Fruit fly (Drosophila melanogaster): ENCODE measurements around the gene dbe.

dbe gene

DNA sequence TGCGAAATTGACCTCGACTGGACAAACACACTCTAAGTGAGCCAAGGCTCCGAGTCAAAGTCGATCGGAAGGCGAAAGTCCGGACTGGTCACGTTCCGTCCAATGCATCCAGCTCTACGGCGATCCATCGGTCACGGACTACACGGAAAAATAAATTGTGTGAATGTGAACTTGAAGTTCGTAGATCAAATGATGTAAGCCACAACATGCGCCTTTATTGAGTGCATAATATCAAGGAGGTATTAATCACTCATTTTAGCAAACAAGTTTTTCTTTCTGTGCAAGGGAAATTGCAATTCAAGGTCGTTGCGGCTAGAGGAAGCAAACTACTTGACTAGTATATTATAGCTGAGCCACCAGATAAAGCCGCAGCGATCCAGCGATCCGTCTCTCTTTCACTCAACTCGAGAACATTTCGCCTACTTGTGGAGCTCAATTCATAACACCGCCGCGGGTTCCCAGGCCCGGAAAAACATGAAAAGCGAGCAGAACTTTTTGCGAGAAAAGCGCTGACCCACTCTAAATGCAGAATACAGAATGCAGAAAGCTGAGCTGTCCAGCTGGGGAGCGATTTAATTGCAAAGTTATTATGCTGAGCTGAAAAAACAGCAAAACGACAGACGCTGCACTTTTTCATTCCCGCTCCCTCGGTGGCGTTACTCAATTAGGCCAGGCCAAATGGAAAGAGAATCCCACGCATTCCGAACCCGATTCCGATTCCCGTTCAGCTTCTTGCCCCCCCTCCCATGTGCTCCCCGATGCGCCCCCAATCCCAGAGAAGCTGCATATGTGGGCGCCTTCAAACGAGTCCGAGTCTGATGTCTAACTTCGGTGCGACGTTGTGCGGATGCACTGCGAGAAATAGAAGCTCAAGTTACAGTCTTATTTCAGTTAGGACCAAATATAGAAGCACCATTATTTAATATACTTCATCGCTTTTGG, 25.5 kb downstream of the dbe start:
- TF ChIP-seq h (GFP tag; optimal IDR thresholded peaks at IDR 0.05), result peak; percentile 2
- TF ChIP-seq dmrt93B (GFP tag; optimal IDR thresholded peaks at IDR 0.05), result no peak

DNA sequence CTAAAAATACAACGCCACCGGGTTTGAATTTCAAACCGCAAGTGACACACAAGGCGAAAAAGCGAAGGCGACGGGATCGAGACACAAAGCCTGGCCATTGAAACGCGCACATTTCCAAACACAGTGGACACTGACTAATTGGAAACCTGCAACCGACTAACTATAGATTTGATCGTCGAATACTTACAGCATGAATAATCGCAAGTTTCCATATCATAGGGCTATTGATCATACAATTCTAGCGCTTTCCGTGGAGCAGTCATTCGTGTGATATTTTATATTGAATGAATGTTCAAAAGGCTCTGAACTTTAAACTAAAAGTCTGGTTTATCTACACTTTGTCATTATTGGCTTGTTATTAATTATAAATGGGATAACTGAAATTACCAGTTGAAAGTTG, 26.4 kb downstream of the dbe start:
- TF ChIP-seq HLH106 (tag; optimal IDR thresholded peaks at IDR 0.05), result peak; percentile 13
- TF ChIP-seq OdsH (GFP tag; optimal IDR thresholded peaks at IDR 0.05), result peak; percentile 1
- no peak for TF ChIP-seq Abd-B (GFP tag; optimal IDR thresholded peaks at IDR 0.05)
- peak; percentile 9 for TF ChIP-seq fru (GFP tag; optimal IDR thresholded peaks at IDR 0.05)
- TF ChIP-seq br (GFP tag; optimal IDR thresholded peaks at IDR 0.05), result peak; percentile 7
- peak; percentile 4 for TF ChIP-seq ey (GFP tag; optimal IDR thresholded peaks at IDR 0.05)

DNA sequence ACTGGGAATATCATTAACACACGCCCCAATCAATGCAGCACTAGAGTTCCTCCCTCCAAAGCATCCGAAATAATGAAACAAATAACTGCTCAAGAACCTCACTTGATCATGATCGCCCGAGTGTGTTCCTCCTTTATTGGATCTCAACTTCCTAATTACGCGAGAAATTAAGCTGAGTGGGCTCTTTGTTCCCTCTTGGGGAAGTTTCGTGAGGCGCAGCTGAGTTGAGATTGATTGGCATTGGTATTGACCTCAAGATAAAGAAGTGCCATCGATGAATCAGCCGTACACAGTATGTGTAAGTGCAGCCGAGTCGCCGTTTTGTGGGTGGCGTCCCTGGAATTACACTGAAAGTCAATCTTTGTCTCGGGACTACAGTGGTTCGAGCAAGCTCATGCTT, 26.8 kb downstream of the dbe start:
- TF ChIP-seq jim (GFP tag; optimal IDR thresholded peaks at IDR 0.05), result no peak
- TF ChIP-seq Rel (GFP tag; optimal IDR thresholded peaks at IDR 0.05), result no peak
- peak; percentile 64 for TF ChIP-seq Rel (tag; optimal IDR thresholded peaks at IDR 0.05)

DNA sequence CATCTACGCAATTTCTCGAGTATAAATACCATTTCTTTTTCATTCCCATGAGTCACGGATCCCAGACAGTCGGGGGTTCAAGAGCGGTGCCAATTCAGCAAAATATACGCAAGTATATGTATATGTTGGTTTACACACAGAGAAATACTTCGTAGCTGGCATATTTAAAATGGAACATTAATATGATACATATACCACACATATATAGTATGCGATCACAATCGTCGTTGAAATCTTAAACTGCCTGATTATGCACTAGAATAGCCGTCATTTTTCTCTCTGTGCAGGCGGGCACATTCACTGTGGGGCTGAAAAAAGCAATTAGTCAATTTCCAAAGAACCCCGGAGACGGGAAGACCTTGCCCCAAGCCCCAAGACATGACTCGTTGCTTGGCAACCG, 27.9 kb downstream of the dbe start:
- TF ChIP-seq dmrt93B (GFP tag; optimal IDR thresholded peaks at IDR 0.05) (peak; percentile 91), h (GFP tag; optimal IDR thresholded peaks at IDR 0.05) (peak; percentile 97), Hr78 (GFP tag; optimal IDR thresholded peaks at IDR 0.05) (no peak), jim (GFP tag; optimal IDR thresholded peaks at IDR 0.05) (no peak), Hr83 (GFP tag; optimal IDR thresholded peaks at IDR 0.05; ENCODE audit: poor library complexity, severe bottlenecking) (peak; percentile 76), ey (GFP tag; optimal IDR thresholded peaks at IDR 0.05) (peak; percentile 93), lola (GFP tag; optimal IDR thresholded peaks at IDR 0.05) (no peak), Vsx2 (GFP tag; optimal IDR thresholded peaks at IDR 0.05; ENCODE audit: partially characterized antibody) (no peak), CG9705 (GFP tag; optimal IDR thresholded peaks at IDR 0.05) (peak; percentile 94), Hnf4 (GFP tag; optimal IDR thresholded peaks at IDR 0.05) (peak; percentile 97), usp (GFP tag; optimal IDR thresholded peaks at IDR 0.05) (no peak), HLH106 (tag; optimal IDR thresholded peaks at IDR 0.05) (peak; percentile 97), brk (GFP tag; optimal IDR thresholded peaks at IDR 0.05) (peak; percentile 86), CG32264 (GFP tag; optimal IDR thresholded peaks at IDR 0.05) (peak; percentile 87), N (GFP tag; optimal IDR thresholded peaks at IDR 0.05) (no peak), Myc (optimal IDR thresholded peaks at IDR 0.05) (no peak), tai (GFP tag; optimal IDR thresholded peaks at IDR 0.05) (peak; percentile 95), OdsH (GFP tag; optimal IDR thresholded peaks at IDR 0.05) (peak; percentile 96), woc (GFP tag; optimal IDR thresholded peaks at IDR 0.05) (peak; percentile 86), GATAd (GFP tag; optimal IDR thresholded peaks at IDR 0.05) (peak; percentile 85), psq (GFP tag; optimal IDR thresholded peaks at IDR 0.05) (peak; percentile 91), fru (GFP tag; optimal IDR thresholded peaks at IDR 0.05) (peak; percentile 95), Sp1 (GFP tag; optimal IDR thresholded peaks at IDR 0.05) (peak; percentile 93), Mio (GFP tag; optimal IDR thresholded peaks at IDR 0.05) (peak; percentile 87), Dif (GFP tag; optimal IDR thresholded peaks at IDR 0.05; ENCODE audit: partially characterized antibody) (no peak), dl (GFP tag; optimal IDR thresholded peaks at IDR 0.05; ENCODE audit: insufficient read depth in 1 of 2, partially characterized antibody in 2 of 2) (no peak), CrebA (GFP tag; optimal IDR thresholded peaks at IDR 0.05; ENCODE audit: borderline replicate concordance) (no peak), foxo (GFP tag; optimal IDR thresholded peaks at IDR 0.05) (peak; percentile 57 to 96), sage (GFP tag; optimal IDR thresholded peaks at IDR 0.05) (peak; percentile 91), Rel (GFP tag; optimal IDR thresholded peaks at IDR 0.05) (peak; percentile 87), Rel (tag; optimal IDR thresholded peaks at IDR 0.05) (peak; percentile 86), dsf (GFP tag; optimal IDR thresholded peaks at IDR 0.05; ENCODE audit: borderline replicate concordance) (peak; percentile 80), sv (GFP tag; optimal IDR thresholded peaks at IDR 0.05) (peak; percentile 64), rgr (GFP tag; optimal IDR thresholded peaks at IDR 0.05) (peak; percentile 96), Jra (GFP tag; optimal IDR thresholded peaks at IDR 0.05) (peak; percentile 95), Dfd (GFP tag; optimal IDR thresholded peaks at IDR 0.05) (no peak), br (GFP tag; optimal IDR thresholded peaks at IDR 0.05) (peak; percentile 97), pan (optimal IDR thresholded peaks at IDR 0.05) (no peak), Abd-B (GFP tag; optimal IDR thresholded peaks at IDR 0.05) (no peak)

All from whole organism, wandering third instar larva.